Fruit fly (Drosophila melanogaster): Measurements from ENCODE around the gene CG9016.
A peak's percentile ranks its signal among the peaks of the same experiment; 100 is the strongest.

Gene CG9016

dm6 chr2L:5944305-5945282 is 21.1 kb upstream of the CG9016 start (continued):
- no peak for TF ChIP-seq CG2129 (GFP tag; IDR thresholded peaks at IDR 0.05; ENCODE audit: partially characterized antibody)
- no peak for TF ChIP-seq CG13123 (GFP tag; optimal IDR thresholded peaks at IDR 0.05)
- TF ChIP-seq CHES-1-like (GFP tag; optimal IDR thresholded peaks at IDR 0.05) = no peak
- no peak for TF ChIP-seq YL-1 (GFP tag; optimal IDR thresholded peaks at IDR 0.05)
- no peak for TF ChIP-seq Sin3A (optimal IDR thresholded peaks at IDR 0.05)
- no peak for TF ChIP-seq pzg (GFP tag; optimal IDR thresholded peaks at IDR 0.05)
- no peak for TF ChIP-seq CTCF (GFP tag; optimal IDR thresholded peaks at IDR 0.05)
- TF ChIP-seq vfl (GFP tag; optimal IDR thresholded peaks at IDR 0.05) = no peak
- peak; percentile 35; the same call in 1 of the 3 replicates for TF ChIP-seq CG34422 (GFP tag; IDR thresholded peaks at IDR 0.05)
- TF ChIP-seq dysf (GFP tag; IDR thresholded peaks at IDR 0.05) = peak; percentile 50; the same call in 2 of the 3 replicates
- no peak for TF ChIP-seq sima (GFP tag; optimal IDR thresholded peaks at IDR 0.05)
- TF ChIP-seq CG2199 (GFP tag; IDR thresholded peaks at IDR 0.05) = no peak
- no peak for TF ChIP-seq crc (GFP tag; optimal IDR thresholded peaks at IDR 0.05)
- no peak for TF ChIP-seq CG14965 (GFP tag; optimal IDR thresholded peaks at IDR 0.05; ENCODE audit: borderline replicate concordance)
- TF ChIP-seq B-H1 (GFP tag; IDR thresholded peaks at IDR 0.05) = no peak
- TF ChIP-seq CG33557 (GFP tag; optimal IDR thresholded peaks at IDR 0.05) = no peak
- no peak for TF ChIP-seq CG13775 (GFP tag; optimal IDR thresholded peaks at IDR 0.05)
- TF ChIP-seq CG10565 (GFP tag; optimal IDR thresholded peaks at IDR 0.05) = no peak
- no peak for TF ChIP-seq CG15696 (tag; optimal IDR thresholded peaks at IDR 0.05)
- no peak for TF ChIP-seq Fer2 (tag; optimal IDR thresholded peaks at IDR 0.05)
- no peak for TF ChIP-seq jigr1 (GFP tag; IDR thresholded peaks at IDR 0.05)
- no peak for TF ChIP-seq CG15269 (tag; optimal IDR thresholded peaks at IDR 0.05)
- no peak for TF ChIP-seq dpn (GFP tag; optimal IDR thresholded peaks at IDR 0.05)
- no peak for TF ChIP-seq CG11504 (tag; optimal IDR thresholded peaks at IDR 0.05)
- no peak for TF ChIP-seq CG2678 (tag; optimal IDR thresholded peaks at IDR 0.05)
- no peak for TF ChIP-seq Fer1 (GFP tag; optimal IDR thresholded peaks at IDR 0.05)
- TF ChIP-seq trh (GFP tag; optimal IDR thresholded peaks at IDR 0.05) = no peak
- no peak for TF ChIP-seq Awh (GFP tag; IDR thresholded peaks at IDR 0.05)
- TF ChIP-seq Rfx (GFP tag; IDR thresholded peaks at IDR 0.05) = peak; percentile 21; the same call in 1 of the 2 replicates
- TF ChIP-seq sens-2 (GFP tag; IDR thresholded peaks at IDR 0.05) = no peak
- TF ChIP-seq CG1602 (GFP tag; optimal IDR thresholded peaks at IDR 0.05) = no peak
- TF ChIP-seq lov (optimal IDR thresholded peaks at IDR 0.05) = no peak
- no peak for TF ChIP-seq lov (GFP tag; IDR thresholded peaks at IDR 0.05)
- no peak for TF ChIP-seq cg (GFP tag; optimal IDR thresholded peaks at IDR 0.05)
- no peak for TF ChIP-seq phol (tag; optimal IDR thresholded peaks at IDR 0.05)
- no peak for TF ChIP-seq CG3726 (GFP tag; IDR thresholded peaks at IDR 0.05)
- no peak for TF ChIP-seq CG32767 (GFP tag; IDR thresholded peaks at IDR 0.05)
- no peak for TF ChIP-seq odd (GFP tag; optimal IDR thresholded peaks at IDR 0.05)
- TF ChIP-seq CG10543 (GFP tag; optimal IDR thresholded peaks at IDR 0.05) = peak; percentile 38
- no peak for TF ChIP-seq Hr39 (optimal IDR thresholded peaks at IDR 0.05)
- TF ChIP-seq CG7271 (tag; optimal IDR thresholded peaks at IDR 0.05) = no peak
- no peak for TF ChIP-seq Dbx (GFP tag; IDR thresholded peaks at IDR 0.05)
- TF ChIP-seq CG17361 (GFP tag; IDR thresholded peaks at IDR 0.05) = no peak
- TF ChIP-seq so (GFP tag; IDR thresholded peaks at IDR 0.05) = peak; percentile 42; the same call in 1 of the 3 replicates
- TF ChIP-seq gsb (GFP tag; IDR thresholded peaks at IDR 0.05) = no peak
- peak; percentile 21 for TF ChIP-seq fd64A (GFP tag; optimal IDR thresholded peaks at IDR 0.05)
- no peak for TF ChIP-seq Dek (tag; optimal IDR thresholded peaks at IDR 0.05)
- TF ChIP-seq twi (tag; optimal IDR thresholded peaks at IDR 0.05) = peak; percentile 55
- TF ChIP-seq CG6765 (GFP tag; optimal IDR thresholded peaks at IDR 0.05) = no peak
- no peak for TF ChIP-seq CG6854 (GFP tag; optimal IDR thresholded peaks at IDR 0.05)
- TF ChIP-seq ap (GFP tag; IDR thresholded peaks at IDR 0.05) = no peak

Measured in whole organism, embryonic.